Worm (Caenorhabditis elegans) whole organism, L3 larva: Measurements from ENCODE around the gene ZK899.6.

Experiments used
- ZK546.5 ChIP-seq: sonication (generic microtip); optimal IDR thresholded peaks from 2 replicates; lab custom pipeline; 2017; ENCODE audit warnings: missing biosample characterization, missing genetic modification characterization
- aly-2 ChIP-seq: fragments of 150-350 bp; optimal IDR thresholded peaks from 2 replicates; lab custom pipeline; 2014; ENCODE audit warnings: missing biosample characterization, missing genetic modification characterization
- ama-1 ChIP-seq: fragments of 150-350 bp; optimal IDR thresholded peaks from 2 replicates; lab custom pipeline; 2018
- ceh-9 ChIP-seq: sonication (generic microtip); optimal IDR thresholded peaks from 2 replicates; lab custom pipeline; 2018; ENCODE audit warnings: missing biosample characterization, missing genetic modification characterization
- elt-2 ChIP-seq: sonication (generic microtip); optimal IDR thresholded peaks from 2 replicates; lab custom pipeline; 2016; ENCODE audit warnings: missing genetic modification reagents, mild to moderate bottlenecking, missing genetic modification characterization, missing compliant biosample characterization
- fkh-10 ChIP-seq: sonication (generic microtip); optimal IDR thresholded peaks from 2 replicates; lab custom pipeline; 2017; ENCODE audit warnings: missing biosample characterization, missing genetic modification reagents, missing genetic modification characterization
- nhr-11 ChIP-seq: fragments of 150-350 bp; optimal IDR thresholded peaks from 2 replicates; lab custom pipeline; 2014; ENCODE audit warnings: missing biosample characterization, missing genetic modification characterization
- nhr-28 ChIP-seq: fragments of 150-350 bp; optimal IDR thresholded peaks from 2 replicates; lab custom pipeline; 2014; ENCODE audit warnings: missing biosample characterization, missing genetic modification characterization
- nhr-76 ChIP-seq: fragments of 150-350 bp; sonication (generic microtip); optimal IDR thresholded peaks from 5 replicates; lab custom pipeline; 2014; ENCODE audit warnings: missing biosample characterization, missing genetic modification characterization
- nhr-77 ChIP-seq: fragments of 150-350 bp; optimal IDR thresholded peaks from 2 replicates; lab custom pipeline; 2014; ENCODE audit warnings: missing biosample characterization, missing genetic modification characterization

- no peak for TF ChIP-seq ceh-9
- TF ChIP-seq ama-1, result no peak
- no peak for TF ChIP-seq elt-2
- TF ChIP-seq ZK546.5, result no peak
- no peak for TF ChIP-seq nhr-28 (tag; lab: Kevin White, UChicago)
- peak; percentile 41 for TF ChIP-seq nhr-77 (tag; lab: Kevin White, UChicago)
- TF ChIP-seq nhr-11 (tag; lab: Kevin White, UChicago), result no peak
- TF ChIP-seq aly-2 (tag; lab: Kevin White, UChicago), result no peak
- no peak for TF ChIP-seq fkh-10 (GFP tag; lab: Kevin White, UChicago)
- TF ChIP-seq nhr-76 (tag; lab: Kevin White, UChicago), result no peak
Observed at ce11 chrX:9467573-9467972, 4.4 kb downstream of the ZK899.6 start.
